Fruit fly (Drosophila melanogaster): ENCODE data around the gene RluA-2.

RluA-2 gene

dm6 chr2L:10442048-10442790, 34.7 kb upstream of the RluA-2 start, which contains the start of gene loh (continued):
- no peak for TF ChIP-seq shn (GFP tag; optimal IDR thresholded peaks at IDR 0.05)
- peak; percentile 76 for TF ChIP-seq CG10979 (tag; optimal IDR thresholded peaks at IDR 0.05)
- no peak for TF ChIP-seq pan (optimal IDR thresholded peaks at IDR 0.05)
- TF ChIP-seq pan (GFP tag; optimal IDR thresholded peaks at IDR 0.05 in 1 of 2, IDR thresholded peaks at IDR 0.05 in 1 of 2): peak in 1 of 2 experiments; percentile 38
- no peak for TF ChIP-seq CG32532 (GFP tag; IDR thresholded peaks at IDR 0.05)
- TF ChIP-seq ERR (GFP tag; optimal IDR thresholded peaks at IDR 0.05): no peak
- no peak for TF ChIP-seq sim (GFP tag; IDR thresholded peaks at IDR 0.05)
- TF ChIP-seq luna (GFP tag; optimal IDR thresholded peaks at IDR 0.05): no peak
- TF ChIP-seq CG12299 (tag; optimal IDR thresholded peaks at IDR 0.05): peak; percentile 42
- no peak for TF ChIP-seq nom (GFP tag; optimal IDR thresholded peaks at IDR 0.05)
- TF ChIP-seq knrl (GFP tag; IDR thresholded peaks at IDR 0.05; ENCODE audit: partially characterized antibody): no peak
- TF ChIP-seq CG7987 (GFP tag; optimal IDR thresholded peaks at IDR 0.05): no peak
- no peak for TF ChIP-seq sd (tag; optimal IDR thresholded peaks at IDR 0.05)
- TF ChIP-seq zen (tag; optimal IDR thresholded peaks at IDR 0.05): peak; percentile 21
- TF ChIP-seq odd (GFP tag; optimal IDR thresholded peaks at IDR 0.05): peak; percentile 39
- no peak for TF ChIP-seq Bgb (GFP tag; IDR thresholded peaks at IDR 0.05; ENCODE audit: partially characterized antibody)
- TF ChIP-seq gem (tag; optimal IDR thresholded peaks at IDR 0.05): peak; percentile 79
- no peak for TF ChIP-seq CG10654 (GFP tag; optimal IDR thresholded peaks at IDR 0.05)
- no peak for TF ChIP-seq mam (GFP tag; optimal IDR thresholded peaks at IDR 0.05)
- TF ChIP-seq CG2678 (tag; optimal IDR thresholded peaks at IDR 0.05): no peak
- TF ChIP-seq Mes4 (GFP tag; optimal IDR thresholded peaks at IDR 0.05): no peak
- TF ChIP-seq hb (GFP tag; IDR thresholded peaks at IDR 0.05; ENCODE audit: partially characterized antibody): no peak
- TF ChIP-seq Med (GFP tag): peak; percentile 66
- TF ChIP-seq Ets65A (GFP tag): peak; percentile 0
- no peak for TF ChIP-seq psq (GFP tag; optimal IDR thresholded peaks at IDR 0.05)
- no peak for TF ChIP-seq en (GFP tag; optimal IDR thresholded peaks at IDR 0.05)
- peak; percentile 30; the same call in 1 of the 2 replicates for TF ChIP-seq E2f2 (GFP tag; IDR thresholded peaks at IDR 0.05)
- TF ChIP-seq CG18619 (GFP tag; optimal IDR thresholded peaks at IDR 0.05): peak; percentile 41
- TF ChIP-seq fd102C (GFP tag; optimal IDR thresholded peaks at IDR 0.05): no peak
- TF ChIP-seq exex (tag; optimal IDR thresholded peaks at IDR 0.05): no peak
- TF ChIP-seq HmgD (GFP tag; optimal IDR thresholded peaks at IDR 0.05): no peak
- peak; percentile 56 for TF ChIP-seq CG15601 (tag; optimal IDR thresholded peaks at IDR 0.05)
- no peak for TF ChIP-seq Jarid2 (GFP tag; optimal IDR thresholded peaks at IDR 0.05)
- no peak for TF ChIP-seq CG17186 (GFP tag; optimal IDR thresholded peaks at IDR 0.05)
- TF ChIP-seq Hr51 (GFP tag; optimal IDR thresholded peaks at IDR 0.05): peak in 1 of 2 experiments; percentile 79
- TF ChIP-seq CG18476 (GFP tag; optimal IDR thresholded peaks at IDR 0.05): peak; percentile 43
- no peak for TF ChIP-seq gsb-n (tag; optimal IDR thresholded peaks at IDR 0.05)
- no peak for TF ChIP-seq Adf1 (GFP tag; IDR thresholded peaks at IDR 0.05)
- TF ChIP-seq MBD-R2 (GFP tag; IDR thresholded peaks at IDR 0.05): no peak
- peak; percentile 64 for TF ChIP-seq dmrt99B (tag; optimal IDR thresholded peaks at IDR 0.05)
- TF ChIP-seq CG13287 (GFP tag; IDR thresholded peaks at IDR 0.05; ENCODE audit: partially characterized antibody): no peak
- peak; percentile 42 for TF ChIP-seq twi (tag; optimal IDR thresholded peaks at IDR 0.05)
- TF ChIP-seq ems (GFP tag; optimal IDR thresholded peaks at IDR 0.05): no peak
- no peak for TF ChIP-seq CG31388 (GFP tag; optimal IDR thresholded peaks at IDR 0.05)
- no peak for TF ChIP-seq disco-r (GFP tag; optimal IDR thresholded peaks at IDR 0.05)
- TF ChIP-seq fru (optimal IDR thresholded peaks at IDR 0.05): no peak
- no peak for TF ChIP-seq schlank (tag; optimal IDR thresholded peaks at IDR 0.05)
- TF ChIP-seq caup (GFP tag; optimal IDR thresholded peaks at IDR 0.05; ENCODE audit: severe bottlenecking): no peak
- no peak for TF ChIP-seq CHES-1-like (GFP tag; optimal IDR thresholded peaks at IDR 0.05)
- no peak for TF ChIP-seq CG7745 (tag; optimal IDR thresholded peaks at IDR 0.05)
